Fruit fly (Drosophila melanogaster) whole organism, embryonic: Measurements from ENCODE around the gene Uvrag.
A peak's percentile ranks its signal among the peaks of the same experiment; 100 is the strongest.

Source experiments
- Adf1 ChIP-seq: fragments of 200-800 bp; sonication (Bioruptor generic); IDR thresholded peaks from 2 replicates; pipeline ENCODE4 v1.3.6; 2022; ENCODE audit warnings: missing biosample characterization, missing genetic modification characterization
- Blimp-1 ChIP-seq: fragments of 200-800 bp; sonication (Bioruptor generic); optimal IDR thresholded peaks from 3 replicates; lab custom pipeline; 2018; ENCODE audit warnings: missing biosample characterization, missing genetic modification characterization, mild to moderate bottlenecking, moderate library complexity, missing genetic modification reagents
- CG10267 ChIP-seq: fragments of 200-800 bp; sonication (Bioruptor generic); optimal IDR thresholded peaks from 2 replicates; lab custom pipeline; 2018; ENCODE audit warnings: missing biosample characterization, mild to moderate bottlenecking, missing genetic modification characterization, moderate library complexity
- CG12659 ChIP-seq: fragments of 200-800 bp; sonication (Bioruptor generic); optimal IDR thresholded peaks from 3 replicates; lab custom pipeline; 2017; ENCODE audit warnings: mild to moderate bottlenecking, missing biosample characterization, missing genetic modification reagents, missing genetic modification characterization
- CG13287 ChIP-seq: fragments of 200-800 bp; sonication (Bioruptor generic); IDR thresholded peaks from 2 replicates; pipeline ENCODE4 v1.3.6; 2022; ENCODE audit warnings: missing biosample characterization, missing genetic modification characterization; ENCODE audit not compliant: partially characterized antibody
- CG13296 ChIP-seq: fragments of 200-800 bp; sonication (Bioruptor generic); optimal IDR thresholded peaks from 3 replicates; lab custom pipeline; 2018; ENCODE audit warnings: missing biosample characterization, mild to moderate bottlenecking, missing genetic modification characterization
- CG13624 ChIP-seq: fragments of 200-800 bp; sonication (Bioruptor generic); optimal IDR thresholded peaks from 2 replicates; lab custom pipeline; 2016; ENCODE audit warnings: missing biosample characterization, missing genetic modification characterization
- CG14441 ChIP-seq: fragments of 200-800 bp; sonication (Bioruptor generic); IDR thresholded peaks from 2 replicates; pipeline ENCODE4 v1.3.6; 2022; ENCODE audit warnings: missing biosample characterization, missing genetic modification characterization
- CG15479 ChIP-seq: fragments of 200-800 bp; sonication (Bioruptor generic); optimal IDR thresholded peaks from 3 replicates; lab custom pipeline; 2019; ENCODE audit warnings: missing biosample characterization, mild to moderate bottlenecking, missing genetic modification characterization, moderate library complexity
- CG17186 ChIP-seq: fragments of 200-800 bp; sonication (Bioruptor generic); optimal IDR thresholded peaks from 3 replicates; lab custom pipeline; 2017; ENCODE audit warnings: missing biosample characterization, missing genetic modification reagents, missing genetic modification characterization
- CG2875 ChIP-seq: fragments of 200-800 bp; sonication (Bioruptor generic); optimal IDR thresholded peaks from 2 replicates; lab custom pipeline; 2017; ENCODE audit warnings: missing biosample characterization, mild to moderate bottlenecking, missing genetic modification characterization, missing genetic modification reagents
- CG31441 ChIP-seq: fragments of 200-800 bp; sonication (Bioruptor generic); IDR thresholded peaks from 2 replicates; pipeline ENCODE4 v1.3.6; 2022; ENCODE audit warnings: missing biosample characterization, missing genetic modification characterization
- CG33213 ChIP-seq: fragments of 200-800 bp; sonication (Bioruptor generic); optimal IDR thresholded peaks from 3 replicates; lab custom pipeline; 2016; ENCODE audit warnings: missing biosample characterization, missing genetic modification characterization
- CG34422 ChIP-seq: fragments of 200-800 bp; sonication (Bioruptor generic); IDR thresholded peaks from 3 replicates; pipeline ENCODE4 v1.3.6; 2022; ENCODE audit warnings: missing biosample characterization, missing genetic modification characterization
- CG3847 ChIP-seq: fragments of 200-800 bp; sonication (Bioruptor generic); IDR thresholded peaks from 2 replicates; pipeline ENCODE4 v1.3.6; 2022; ENCODE audit warnings: missing biosample characterization, missing genetic modification characterization
- CG42726 ChIP-seq: fragments of 200-800 bp; sonication (Bioruptor generic); IDR thresholded peaks from 2 replicates; pipeline ENCODE4 v1.3.6; 2022; ENCODE audit warnings: missing biosample characterization, missing genetic modification characterization; ENCODE audit not compliant: partially characterized antibody
- CG4617 ChIP-seq: fragments of 200-800 bp; sonication (Bioruptor generic); optimal IDR thresholded peaks from 3 replicates; lab custom pipeline; 2016; ENCODE audit warnings: missing biosample characterization, missing genetic modification characterization, borderline replicate concordance
- CG6813 ChIP-seq: fragments of 200-800 bp; sonication (Bioruptor generic); optimal IDR thresholded peaks from 2 replicates; lab custom pipeline; 2017; ENCODE audit warnings: missing biosample characterization, missing genetic modification characterization, mild to moderate bottlenecking, moderate library complexity, missing genetic modification reagents
- CG8290 ChIP-seq, 3 experiments: fragments of 200-800 bp; sonication (Bioruptor generic); optimal IDR thresholded peaks; 2 replicates each; lab custom pipeline; 2016 to 2019; ENCODE audit warnings: missing biosample characterization in 3 of 3, missing genetic modification characterization in 3 of 3, mild to moderate bottlenecking in 2 of 3, moderate library complexity in 1 of 3
- CG9797 ChIP-seq: fragments of 200-800 bp; sonication (Bioruptor generic); optimal IDR thresholded peaks from 3 replicates; lab custom pipeline; 2018; ENCODE audit warnings: missing biosample characterization, mild to moderate bottlenecking, missing genetic modification characterization
- E2f2 ChIP-seq: fragments of 200-800 bp; sonication (Bioruptor generic); IDR thresholded peaks from 2 replicates; pipeline ENCODE4 v1.3.6; 2022; ENCODE audit warnings: missing biosample characterization, missing genetic modification characterization
- Ets97D ChIP-seq: fragments of 200-800 bp; sonication (Bioruptor generic); optimal IDR thresholded peaks from 3 replicates; lab custom pipeline; 2016; ENCODE audit warnings: missing biosample characterization, missing genetic modification characterization
- HLH4C ChIP-seq: fragments of 200-800 bp; sonication (Bioruptor generic); IDR thresholded peaks from 3 replicates; pipeline ENCODE4 v1.3.6; 2022; ENCODE audit warnings: missing biosample characterization, missing genetic modification characterization; ENCODE audit not compliant: partially characterized antibody
- Hr3 ChIP-seq: fragments of 200-800 bp; sonication (Bioruptor generic); optimal IDR thresholded peaks from 3 replicates; lab custom pipeline; 2016; ENCODE audit warnings: missing biosample characterization, missing genetic modification characterization
- Mad ChIP-seq: fragments of 200-800 bp; sonication (Bioruptor generic); optimal IDR thresholded peaks from 2 replicates; lab custom pipeline; 2016; ENCODE audit warnings: missing biosample characterization, missing genetic modification characterization
- Med ChIP-seq: fragments of 200-800 bp; sonication (Bioruptor generic); peaks from one replicate; lab custom pipeline; 2016; ENCODE audit warnings: missing biosample characterization, missing genetic modification characterization, mild to moderate bottlenecking, inconsistent platforms, moderate library complexity
- Mes4 ChIP-seq: fragments of 200-800 bp; sonication (Bioruptor generic); optimal IDR thresholded peaks from 2 replicates; lab custom pipeline; 2016; ENCODE audit warnings: missing biosample characterization, missing genetic modification characterization
- Rfx ChIP-seq: fragments of 200-800 bp; sonication (Bioruptor generic); IDR thresholded peaks from 2 replicates; pipeline ENCODE4 v1.3.6; 2022; ENCODE audit warnings: missing biosample characterization, missing genetic modification characterization
- Sin3A ChIP-seq: fragments of >200 bp; optimal IDR thresholded peaks from 2 replicates; lab custom pipeline; 2018
- Sry-δ ChIP-seq: fragments of 200-800 bp; sonication (Bioruptor generic); optimal IDR thresholded peaks from 2 replicates; lab custom pipeline; 2016; ENCODE audit warnings: missing biosample characterization, missing genetic modification characterization
- abd-A ChIP-seq: fragments of 200-800 bp; sonication (Bioruptor generic); optimal IDR thresholded peaks from 3 replicates; lab custom pipeline; 2019; ENCODE audit warnings: missing biosample characterization, mild to moderate bottlenecking, missing genetic modification characterization, moderate library complexity
- az2 ChIP-seq: fragments of 200-800 bp; sonication (Bioruptor generic); optimal IDR thresholded peaks from 3 replicates; lab custom pipeline; 2016; ENCODE audit warnings: missing biosample characterization, missing genetic modification characterization
- cg ChIP-seq: fragments of 200-800 bp; sonication (Bioruptor generic); optimal IDR thresholded peaks from 3 replicates; lab custom pipeline; 2019; ENCODE audit warnings: missing biosample characterization, mild to moderate bottlenecking, missing genetic modification characterization, moderate library complexity
- dmrt11E ChIP-seq: fragments of 200-800 bp; sonication (Bioruptor generic); optimal IDR thresholded peaks from 3 replicates; lab custom pipeline; 2018; ENCODE audit warnings: missing biosample characterization, mild to moderate bottlenecking, missing genetic modification characterization, moderate library complexity
- inv ChIP-seq: fragments of 200-800 bp; sonication (Bioruptor generic); IDR thresholded peaks from 2 replicates; pipeline ENCODE4 v1.3.6; 2022; ENCODE audit warnings: missing biosample characterization, missing genetic modification characterization; ENCODE audit not compliant: partially characterized antibody
- mld ChIP-seq: fragments of 200-800 bp; sonication (Bioruptor generic); IDR thresholded peaks from 3 replicates; pipeline ENCODE4 v1.3.6; 2022; ENCODE audit warnings: missing biosample characterization, missing genetic modification characterization; ENCODE audit not compliant: partially characterized antibody
- nerfin-1 ChIP-seq: fragments of 200-800 bp; sonication (Bioruptor generic); optimal IDR thresholded peaks from 3 replicates; lab custom pipeline; 2019; ENCODE audit warnings: missing biosample characterization, mild to moderate bottlenecking, missing genetic modification characterization, moderate library complexity
- nmo ChIP-seq: fragments of 200-800 bp; sonication (Bioruptor generic); optimal IDR thresholded peaks from 2 replicates; lab custom pipeline; 2018; ENCODE audit warnings: missing biosample characterization, mild to moderate bottlenecking, missing genetic modification characterization, moderate library complexity
- pum ChIP-seq: fragments of 200-800 bp; sonication (Bioruptor generic); optimal IDR thresholded peaks from 2 replicates; lab custom pipeline; 2016; ENCODE audit warnings: missing biosample characterization, missing genetic modification characterization
- sd ChIP-seq: fragments of 200-800 bp; sonication (Bioruptor generic); optimal IDR thresholded peaks from 3 replicates; lab custom pipeline; 2018; ENCODE audit warnings: missing biosample characterization, mild to moderate bottlenecking, missing genetic modification characterization, moderate library complexity
- sens ChIP-seq: fragments of 200-800 bp; sonication (Bioruptor generic); peaks from one replicate; lab custom pipeline; 2016; ENCODE audit warnings: missing biosample characterization, missing genetic modification characterization
- slou ChIP-seq: fragments of 200-800 bp; sonication (Bioruptor generic); optimal IDR thresholded peaks from 3 replicates; lab custom pipeline; 2016; ENCODE audit warnings: missing biosample characterization, missing genetic modification characterization
- sna ChIP-seq: fragments of 200-800 bp; sonication (Bioruptor generic); IDR thresholded peaks from 2 replicates; pipeline ENCODE4 v1.3.6; 2022; ENCODE audit warnings: missing biosample characterization, missing genetic modification characterization; ENCODE audit not compliant: partially characterized antibody
- stwl ChIP-seq: fragments of 200-800 bp; sonication (Bioruptor generic); optimal IDR thresholded peaks from 3 replicates; lab custom pipeline; 2018; ENCODE audit warnings: missing biosample characterization, mild to moderate bottlenecking, missing genetic modification characterization, moderate library complexity
- tgo ChIP-seq: fragments of 200-800 bp; sonication (Bioruptor generic); IDR thresholded peaks from 3 replicates; pipeline ENCODE4 v1.3.6; 2022; ENCODE audit warnings: missing biosample characterization, missing genetic modification characterization
- tll ChIP-seq, 2 experiments: fragments of 200-800 bp in 1 of 2; fragments of >200 bp in 1 of 2; sonication (Bioruptor generic) in 1 of 2; optimal IDR thresholded peaks; 2 replicates each; lab custom pipeline; 2017 to 2019; ENCODE audit warnings: missing biosample characterization in 2 of 2, missing genetic modification characterization in 2 of 2, mild to moderate bottlenecking in 1 of 2, moderate library complexity in 1 of 2
- unc-4 ChIP-seq: fragments of 200-800 bp; sonication (Bioruptor generic); IDR thresholded peaks from 2 replicates; pipeline ENCODE4 v1.3.6; 2022; ENCODE audit warnings: missing biosample characterization, missing genetic modification characterization; ENCODE audit not compliant: partially characterized antibody

Uvrag gene

dm6 chr2L:13295978-13296702, 9.6 kb downstream of the Uvrag start (continued):
- no peak for TF ChIP-seq tll (GFP tag; optimal IDR thresholded peaks at IDR 0.05; lab: Kevin White, UChicago)
- TF ChIP-seq Ets97D: peak; percentile 51
- TF ChIP-seq inv (GFP tag; lab: Robert Waterston, UW): no peak
- TF ChIP-seq az2 (GFP tag; lab: Kevin White, UChicago): no peak
- no peak for TF ChIP-seq CG2875 (GFP tag; lab: Kevin White, UChicago)
- TF ChIP-seq CG31441 (GFP tag; lab: Robert Waterston, UW): no peak
- peak; percentile 18 for TF ChIP-seq CG13296 (GFP tag; lab: Kevin White, UChicago)
- peak; percentile 70 for TF ChIP-seq nmo (GFP tag; lab: Kevin White, UChicago)
- peak; percentile 56 for TF ChIP-seq CG12659 (GFP tag; lab: Kevin White, UChicago)
- peak; percentile 59 for TF ChIP-seq Blimp-1 (GFP tag; lab: Kevin White, UChicago)
- TF ChIP-seq Med (GFP tag; lab: Kevin White, UChicago): peak; percentile 88
- TF ChIP-seq mld (GFP tag; lab: Robert Waterston, UW): 0 out of 3 replicates have a peak, but pooled peaks have one; percentile 19
- TF ChIP-seq Hr3 (GFP tag; lab: Kevin White, UChicago): no peak
- TF ChIP-seq CG34422 (GFP tag; lab: Robert Waterston, UW): peak; percentile 47; the same call in 1 of the 3 replicates
- TF ChIP-seq tgo (GFP tag; lab: Robert Waterston, UW): no peak
- TF ChIP-seq cg (GFP tag; lab: Kevin White, UChicago): no peak
- peak; percentile 99 for TF ChIP-seq E2f2 (GFP tag; lab: Robert Waterston, UW)
- TF ChIP-seq CG42726 (GFP tag; lab: Robert Waterston, UW): 0 out of 2 replicates have a peak, but pooled peaks have one; percentile 42
- TF ChIP-seq CG10267: peak; percentile 65
- peak; percentile 70 for TF ChIP-seq sens (GFP tag; lab: Kevin White, UChicago)
- peak; percentile 43; the same call in 1 of the 2 replicates for TF ChIP-seq sna (GFP tag; lab: Robert Waterston, UW)
- TF ChIP-seq CG4617 (GFP tag; lab: Kevin White, UChicago): peak; percentile 89
- TF ChIP-seq CG15479 (GFP tag; lab: Kevin White, UChicago): peak; percentile 39
- 0 out of 2 replicates have a peak, but pooled peaks have one; percentile 23 for TF ChIP-seq Rfx (GFP tag; lab: Robert Waterston, UW)
- peak; percentile 48 for TF ChIP-seq Sin3A
- peak; percentile 46 for TF ChIP-seq Mes4 (GFP tag; lab: Kevin White, UChicago)
- TF ChIP-seq CG6813: no peak
- TF ChIP-seq unc-4 (GFP tag; lab: Robert Waterston, UW): 0 out of 2 replicates have a peak, but pooled peaks have one; percentile 22
- peak; percentile 27 for TF ChIP-seq CG9797 (GFP tag; lab: Kevin White, UChicago)
- TF ChIP-seq CG13287 (GFP tag; lab: Robert Waterston, UW): peak; percentile 52
- TF ChIP-seq CG17186 (GFP tag; lab: Kevin White, UChicago): peak; percentile 44
- peak; percentile 98 for TF ChIP-seq nerfin-1 (tag; lab: Kevin White, UChicago)
- no peak for TF ChIP-seq pum
- TF ChIP-seq dmrt11E (tag; lab: Kevin White, UChicago): no peak
- TF ChIP-seq sd (tag; lab: Kevin White, UChicago): peak; percentile 70
- TF ChIP-seq Adf1: peak; percentile 65
- peak; percentile 79 for TF ChIP-seq abd-A (tag; lab: Kevin White, UChicago)
- TF ChIP-seq HLH4C (GFP tag; lab: Robert Waterston, UW): peak; percentile 51; the same call in 2 of the 3 replicates
- TF ChIP-seq CG3847 (GFP tag; lab: Robert Waterston, UW): peak; percentile 67
- peak; percentile 1 for TF ChIP-seq CG33213
- peak; percentile 82 for TF ChIP-seq CG13624 (GFP tag; lab: Kevin White, UChicago)
- TF ChIP-seq stwl (tag; lab: Kevin White, UChicago): peak; percentile 88
- no peak for TF ChIP-seq slou
- peak; percentile 39 for TF ChIP-seq Sry-δ (GFP tag; lab: Kevin White, UChicago)
- TF ChIP-seq CG8290 (GFP tag; optimal IDR thresholded peaks at IDR 0.05; lab: Kevin White, UChicago): peak; percentile 13
- TF ChIP-seq CG8290 (tag; optimal IDR thresholded peaks at IDR 0.05; lab: Kevin White, UChicago): no peak
- no peak for TF ChIP-seq CG14441
- no peak for TF ChIP-seq Mad (GFP tag; lab: Kevin White, UChicago)
